Worm (Caenorhabditis elegans): ENCODE results near the gene spas-1.

- TF ChIP-seq snu-23 (GFP tag; optimal IDR thresholded peaks at IDR 0.05) (no peak), skn-1 (tag; optimal IDR thresholded peaks at IDR 0.05) (no peak), nhr-47 (tag; optimal IDR thresholded peaks at IDR 0.05) (peak; percentile 22), unc-62 (GFP tag; optimal IDR thresholded peaks at IDR 0.05) (no peak), aly-2 (tag; optimal IDR thresholded peaks at IDR 0.05) (no peak), lsy-2 (tag; optimal IDR thresholded peaks at IDR 0.05) (no peak), lin-14 (GFP tag; optimal IDR thresholded peaks at IDR 0.05) (peak; percentile 74), ztf-11 (tag; optimal IDR thresholded peaks at IDR 0.05) (no peak), zag-1 (tag; optimal IDR thresholded peaks at IDR 0.05) (no peak), fkh-8 (tag; optimal IDR thresholded peaks at IDR 0.05) (peak; percentile 1), mab-9 (GFP tag; IDR thresholded peaks at IDR 0.05) (no peak), lin-13 (GFP tag; optimal IDR thresholded peaks at IDR 0.05) (no peak), ama-1 (optimal IDR thresholded peaks at IDR 0.05) (no peak), irx-1 (tag; optimal IDR thresholded peaks at IDR 0.05) (no peak)
Measured at ce11 chrV:9194055-9194454, 18.5 kb downstream of the spas-1 start.

Measured in whole organism, L1 larva.